Fruit fly (Drosophila melanogaster) whole organism, embryonic: Measurements from ENCODE around the gene Bap60.

Experiments
- Ada2b ChIP-seq: fragments of 200-800 bp; sonication (Bioruptor generic); IDR thresholded peaks from 2 replicates; pipeline ENCODE4 v1.3.6; 2022; ENCODE audit warnings: missing biosample characterization, missing genetic modification characterization
- Bgb ChIP-seq: fragments of 200-800 bp; sonication (Bioruptor generic); IDR thresholded peaks from 2 replicates; pipeline ENCODE4 v1.3.6; 2022; ENCODE audit warnings: missing biosample characterization, missing genetic modification characterization; ENCODE audit not compliant: partially characterized antibody
- Blimp-1 ChIP-seq: fragments of 200-800 bp; sonication (Bioruptor generic); optimal IDR thresholded peaks from 3 replicates; lab custom pipeline; 2018; ENCODE audit warnings: missing biosample characterization, missing genetic modification characterization, mild to moderate bottlenecking, moderate library complexity, missing genetic modification reagents
- CG10147 ChIP-seq: fragments of 200-800 bp; sonication (Bioruptor generic); optimal IDR thresholded peaks from 2 replicates; lab custom pipeline; 2019; ENCODE audit warnings: missing biosample characterization, mild to moderate bottlenecking, missing genetic modification characterization, moderate library complexity
- CG1024 ChIP-seq: fragments of 200-800 bp; sonication (Bioruptor generic); IDR thresholded peaks from 2 replicates; pipeline ENCODE4 v1.3.6; 2022; ENCODE audit warnings: missing biosample characterization, missing genetic modification characterization
- CG13424 ChIP-seq: fragments of 200-800 bp; sonication (Bioruptor generic); optimal IDR thresholded peaks from 2 replicates; lab custom pipeline; 2019; ENCODE audit warnings: missing biosample characterization, mild to moderate bottlenecking, missing genetic modification characterization, moderate library complexity
- CG14050 ChIP-seq: fragments of 200-800 bp; sonication (Bioruptor generic); IDR thresholded peaks from 3 replicates; pipeline ENCODE4 v1.3.6; 2022; ENCODE audit warnings: missing biosample characterization, missing genetic modification characterization
- CG14860 ChIP-seq: fragments of 200-800 bp; sonication (Bioruptor generic); IDR thresholded peaks from 3 replicates; pipeline ENCODE4 v1.3.6; 2022; ENCODE audit warnings: missing biosample characterization, missing genetic modification characterization; ENCODE audit not compliant: partially characterized antibody
- CG15269 ChIP-seq: fragments of 200-800 bp; sonication (Bioruptor generic); optimal IDR thresholded peaks from 2 replicates; lab custom pipeline; 2018; ENCODE audit warnings: missing biosample characterization, mild to moderate bottlenecking, missing genetic modification characterization, moderate library complexity
- CG15514 ChIP-seq: fragments of 200-800 bp; sonication (Bioruptor generic); optimal IDR thresholded peaks from 3 replicates; lab custom pipeline; 2017; ENCODE audit warnings: missing biosample characterization, missing genetic modification characterization, mild to moderate bottlenecking, moderate library complexity, missing genetic modification reagents
- CG1647 ChIP-seq: fragments of 200-800 bp; sonication (Bioruptor generic); optimal IDR thresholded peaks from 3 replicates; lab custom pipeline; 2016; ENCODE audit warnings: missing biosample characterization, missing genetic modification characterization
- CG17361 ChIP-seq: fragments of 200-800 bp; sonication (Bioruptor generic); IDR thresholded peaks from 3 replicates; pipeline ENCODE4 v1.3.6; 2022; ENCODE audit warnings: missing biosample characterization, missing genetic modification characterization
- CG18619 ChIP-seq: fragments of 200-800 bp; sonication (Bioruptor generic); optimal IDR thresholded peaks from 3 replicates; lab custom pipeline; 2017; ENCODE audit warnings: missing biosample characterization, mild to moderate bottlenecking, missing genetic modification characterization
- CG2120 ChIP-seq: fragments of 200-800 bp; sonication (Bioruptor generic); optimal IDR thresholded peaks from 3 replicates; lab custom pipeline; 2016; ENCODE audit warnings: missing biosample characterization, missing genetic modification characterization
- CG2875 ChIP-seq: fragments of 200-800 bp; sonication (Bioruptor generic); optimal IDR thresholded peaks from 2 replicates; lab custom pipeline; 2017; ENCODE audit warnings: missing biosample characterization, mild to moderate bottlenecking, missing genetic modification characterization, missing genetic modification reagents
- CG2889 ChIP-seq: fragments of 200-800 bp; sonication (Bioruptor generic); IDR thresholded peaks from 3 replicates; pipeline ENCODE4 v1.3.6; 2022; ENCODE audit warnings: missing biosample characterization, missing genetic modification characterization
- CG32532 ChIP-seq: fragments of 200-800 bp; sonication (Bioruptor generic); IDR thresholded peaks from 2 replicates; pipeline ENCODE4 v1.3.6; 2022; ENCODE audit warnings: missing biosample characterization, missing genetic modification characterization
- CG33557 ChIP-seq: fragments of 200-800 bp; sonication (Bioruptor generic); optimal IDR thresholded peaks from 2 replicates; lab custom pipeline; 2019; ENCODE audit warnings: missing biosample characterization, mild to moderate bottlenecking, missing genetic modification characterization, moderate library complexity
- CG3726 ChIP-seq: fragments of 200-800 bp; sonication (Bioruptor generic); IDR thresholded peaks from 3 replicates; pipeline ENCODE4, ENCODE4 v1.3.6; 2022; ENCODE audit warnings: missing biosample characterization, missing genetic modification characterization
- CG4360 ChIP-seq: fragments of 200-800 bp; sonication (Bioruptor generic); IDR thresholded peaks from 2 replicates; pipeline ENCODE4 v1.3.6; 2022; ENCODE audit warnings: missing biosample characterization, missing genetic modification characterization
- CG4820 ChIP-seq: fragments of 200-800 bp; sonication (Bioruptor generic); optimal IDR thresholded peaks from 3 replicates; lab custom pipeline; 2016; ENCODE audit warnings: missing biosample characterization, missing genetic modification characterization
- CG7987 ChIP-seq: fragments of 200-800 bp; sonication (Bioruptor generic); optimal IDR thresholded peaks from 2 replicates; lab custom pipeline; 2018; ENCODE audit warnings: missing biosample characterization, mild to moderate bottlenecking, missing genetic modification characterization, moderate library complexity
- CG8290 ChIP-seq, 3 experiments: fragments of 200-800 bp; sonication (Bioruptor generic); optimal IDR thresholded peaks; 2 replicates each; lab custom pipeline; 2016 to 2019; ENCODE audit warnings: missing biosample characterization in 3 of 3, missing genetic modification characterization in 3 of 3, mild to moderate bottlenecking in 2 of 3, moderate library complexity in 1 of 3
- CG8944 ChIP-seq: fragments of 200-800 bp; sonication (Bioruptor generic); optimal IDR thresholded peaks from 3 replicates; lab custom pipeline; 2016; ENCODE audit warnings: missing biosample characterization, missing genetic modification characterization
- CG9437 ChIP-seq: fragments of 200-800 bp; sonication (Bioruptor generic); optimal IDR thresholded peaks from 2 replicates; lab custom pipeline; 2018; ENCODE audit warnings: missing biosample characterization, mild to moderate bottlenecking, missing genetic modification characterization
- CG9932 ChIP-seq: fragments of 200-800 bp; sonication (Bioruptor generic); IDR thresholded peaks from 2 replicates; pipeline ENCODE4 v1.3.6; 2022; ENCODE audit warnings: missing biosample characterization, missing genetic modification characterization
- CTCF ChIP-seq: fragments of 200-800 bp; sonication (Bioruptor generic); optimal IDR thresholded peaks from 2 replicates; lab custom pipeline; 2017; ENCODE audit warnings: missing biosample characterization, mild to moderate bottlenecking, missing genetic modification characterization, moderate library complexity
- Fer2 ChIP-seq: fragments of 200-800 bp; sonication (Bioruptor generic); optimal IDR thresholded peaks from 2 replicates; lab custom pipeline; 2018; ENCODE audit warnings: missing biosample characterization, mild to moderate bottlenecking, missing genetic modification characterization, moderate library complexity
- Hey ChIP-seq: fragments of 200-800 bp; sonication (Bioruptor generic); optimal IDR thresholded peaks from 3 replicates; lab custom pipeline; 2018; ENCODE audit warnings: missing biosample characterization, mild to moderate bottlenecking, missing genetic modification characterization
- HmgZ ChIP-seq: fragments of 200-800 bp; sonication (Bioruptor generic); optimal IDR thresholded peaks from 2 replicates; lab custom pipeline; 2018; ENCODE audit warnings: missing biosample characterization, mild to moderate bottlenecking, missing genetic modification characterization
- Jarid2 ChIP-seq: fragments of 200-800 bp; sonication (Bioruptor generic); optimal IDR thresholded peaks from 3 replicates; lab custom pipeline; 2017; ENCODE audit warnings: mild to moderate bottlenecking, missing biosample characterization, missing genetic modification reagents, missing genetic modification characterization
- Lhr ChIP-seq: fragments of 200-800 bp; sonication (Bioruptor generic); optimal IDR thresholded peaks from 3 replicates; lab custom pipeline; 2017; ENCODE audit warnings: mild to moderate bottlenecking, missing biosample characterization, missing genetic modification reagents, missing genetic modification characterization
- Med ChIP-seq: fragments of 200-800 bp; sonication (Bioruptor generic); peaks from one replicate; lab custom pipeline; 2016; ENCODE audit warnings: missing biosample characterization, missing genetic modification characterization, mild to moderate bottlenecking, inconsistent platforms, moderate library complexity
- Nf-YA ChIP-seq: fragments of 200-800 bp; sonication (Bioruptor generic); IDR thresholded peaks from 2 replicates; pipeline ENCODE4 v1.3.6; 2022; ENCODE audit warnings: missing biosample characterization, missing genetic modification characterization
- Ptx1 ChIP-seq: fragments of 200-800 bp; sonication (Bioruptor generic); IDR thresholded peaks from 2 replicates; pipeline ENCODE4 v1.3.6; 2022; ENCODE audit warnings: missing biosample characterization, missing genetic modification characterization
- ap ChIP-seq: fragments of 200-800 bp; sonication (Bioruptor generic); IDR thresholded peaks from 2 replicates; pipeline ENCODE4 v1.3.6; 2022; ENCODE audit warnings: missing biosample characterization, missing genetic modification characterization
- cas ChIP-seq: fragments of 200-800 bp; sonication (Bioruptor generic); IDR thresholded peaks from 2 replicates; pipeline ENCODE4 v1.3.6; 2022; ENCODE audit warnings: missing biosample characterization, missing genetic modification characterization
- dimm ChIP-seq: fragments of 200-800 bp; sonication (Bioruptor generic); IDR thresholded peaks from 2 replicates; pipeline ENCODE4 v1.3.6; 2022; ENCODE audit warnings: missing biosample characterization, missing genetic modification characterization
- dysf ChIP-seq: fragments of 200-800 bp; sonication (Bioruptor generic); IDR thresholded peaks from 3 replicates; pipeline ENCODE4 v1.3.6; 2022; ENCODE audit warnings: missing biosample characterization, missing genetic modification characterization
- en ChIP-seq: fragments of 200-800 bp; sonication (Bioruptor generic); optimal IDR thresholded peaks from 2 replicates; lab custom pipeline; 2016; ENCODE audit warnings: missing biosample characterization, missing genetic modification characterization
- fd3F ChIP-seq: fragments of 200-800 bp; sonication (Bioruptor generic); optimal IDR thresholded peaks from 2 replicates; lab custom pipeline; 2018; ENCODE audit warnings: missing biosample characterization, mild to moderate bottlenecking, missing genetic modification characterization, moderate library complexity
- gem ChIP-seq: fragments of 200-800 bp; sonication (Bioruptor generic); optimal IDR thresholded peaks from 2 replicates; lab custom pipeline; 2019; ENCODE audit warnings: missing biosample characterization, mild to moderate bottlenecking, missing genetic modification characterization, moderate library complexity
- gfzf ChIP-seq: fragments of 200-800 bp; sonication (Bioruptor generic); optimal IDR thresholded peaks from 2 replicates; lab custom pipeline; 2016; ENCODE audit warnings: missing biosample characterization, mild to moderate bottlenecking, missing genetic modification characterization, moderate library complexity
- kah ChIP-seq: fragments of 200-800 bp; sonication (Bioruptor generic); optimal IDR thresholded peaks from 2 replicates; lab custom pipeline; 2018; ENCODE audit warnings: missing biosample characterization, mild to moderate bottlenecking, missing genetic modification characterization
- klu ChIP-seq: fragments of 200-800 bp; sonication (Bioruptor generic); IDR thresholded peaks from 2 replicates; pipeline ENCODE4 v1.3.6; 2022; ENCODE audit warnings: missing biosample characterization, missing genetic modification characterization
- prd ChIP-seq, 3 experiments: fragments of >200 bp in 2 of 3; fragments of 200-800 bp in 1 of 3; sonication (Bioruptor generic) in 1 of 3; optimal IDR thresholded peaks in 2 of 3; IDR thresholded peaks in 1 of 3; 2 replicates in 2 of 3; 3 replicates in 1 of 3; pipeline versions ENCODE4 v1.3.6 to Lab custom; 2017 to 2022; ENCODE audit warnings: missing biosample characterization in 1 of 3, missing genetic modification characterization in 1 of 3
- repo ChIP-seq: fragments of 200-800 bp; sonication (Bioruptor generic); optimal IDR thresholded peaks from 2 replicates; lab custom pipeline; 2016; ENCODE audit warnings: missing biosample characterization, missing genetic modification characterization
- tna ChIP-seq: fragments of 200-800 bp; sonication (Bioruptor generic); IDR thresholded peaks from 2 replicates; pipeline ENCODE4 v1.3.6; 2022; ENCODE audit warnings: missing biosample characterization, missing genetic modification characterization; ENCODE audit not compliant: partially characterized antibody

Bap60 gene

dm6 chrX:13130175-13130822 is 29.0 kb downstream of the Bap60 start (continued):
- TF ChIP-seq CG32532 (GFP tag; lab: Robert Waterston, UW) (peak; percentile 34; the same call in 1 of the 2 replicates), CG1024 (0 out of 2 replicates have a peak, but pooled peaks have one; percentile 38), CG2889 (GFP tag; lab: Robert Waterston, UW) (no peak), CG8944 (GFP tag; lab: Kevin White, UChicago) (peak; percentile 62), Lhr (GFP tag; lab: Kevin White, UChicago) (peak; percentile 48), dimm (no peak), Blimp-1 (GFP tag; lab: Kevin White, UChicago) (peak; percentile 55), HmgZ (tag; lab: Kevin White, UChicago) (peak; percentile 56), kah (peak; percentile 55), CG15269 (tag; lab: Kevin White, UChicago) (peak; percentile 79), gfzf (GFP tag; lab: Kevin White, UChicago) (no peak), dysf (GFP tag; lab: Robert Waterston, UW) (peak; percentile 56; the same call in 2 of the 3 replicates), fd3F (peak; percentile 51), CG10147 (GFP tag; lab: Kevin White, UChicago) (peak; percentile 80), CG2120 (peak; percentile 72), Jarid2 (GFP tag; lab: Kevin White, UChicago) (peak; percentile 32), Bgb (GFP tag; lab: Robert Waterston, UW) (no peak), Ada2b (GFP tag; lab: Robert Waterston, UW) (peak; percentile 42; the same call in 1 of the 2 replicates), CG8290 (GFP tag; optimal IDR thresholded peaks at IDR 0.05; lab: Kevin White, UChicago) (peak; percentile 13), CG8290 (tag; optimal IDR thresholded peaks at IDR 0.05; lab: Kevin White, UChicago) (peak in 1 of 2 experiments; percentile 40), gem (tag; lab: Kevin White, UChicago) (peak; percentile 84), CG14860 (GFP tag; lab: Robert Waterston, UW) (no peak), en (peak; percentile 52), cas (GFP tag; lab: Robert Waterston, UW) (no peak), prd (optimal IDR thresholded peaks at IDR 0.05; lab: Kevin White, UChicago) (no peak), prd (GFP tag; IDR thresholded peaks at IDR 0.05; lab: Robert Waterston, UW) (peak; percentile 61; the same call in 2 of the 3 replicates), Med (GFP tag; lab: Kevin White, UChicago) (peak; percentile 88), CG2875 (GFP tag; lab: Kevin White, UChicago) (peak; percentile 46), CG1647 (GFP tag; lab: Kevin White, UChicago) (peak; percentile 40), CG18619 (GFP tag; lab: Kevin White, UChicago) (peak; percentile 74), CG9437 (GFP tag; lab: Kevin White, UChicago) (peak; percentile 69), klu (GFP tag; lab: Robert Waterston, UW) (0 out of 2 replicates have a peak, but pooled peaks have one; percentile 21), CG7987 (no peak), Hey (tag; lab: Kevin White, UChicago) (no peak), CG33557 (GFP tag; lab: Kevin White, UChicago) (peak; percentile 70), CG4360 (GFP tag; lab: Robert Waterston, UW) (no peak), Nf-YA (peak; percentile 40; the same call in 1 of the 2 replicates), ap (GFP tag; lab: Robert Waterston, UW) (0 out of 2 replicates have a peak, but pooled peaks have one; percentile 28), CG3726 (no peak), CG15514 (GFP tag; lab: Kevin White, UChicago) (peak; percentile 21), CG14050 (GFP tag; lab: Robert Waterston, UW) (peak; percentile 28; the same call in 1 of the 3 replicates), Fer2 (peak; percentile 62), CG9932 (GFP tag; lab: Robert Waterston, UW) (peak; percentile 55), tna (no peak), CG4820 (GFP tag; lab: Kevin White, UChicago) (peak; percentile 64), Ptx1 (GFP tag; lab: Robert Waterston, UW) (peak; percentile 56), CG17361 (GFP tag; lab: Robert Waterston, UW) (peak; percentile 84), repo (GFP tag; lab: Kevin White, UChicago) (peak; percentile 52), CG13424 (tag; lab: Kevin White, UChicago) (peak; percentile 83), CTCF (GFP tag; lab: Kevin White, UChicago) (peak; percentile 5)
